Fruit fly (Drosophila melanogaster): ENCODE results near the gene mAcon1.

mAcon1 gene

DNA sequence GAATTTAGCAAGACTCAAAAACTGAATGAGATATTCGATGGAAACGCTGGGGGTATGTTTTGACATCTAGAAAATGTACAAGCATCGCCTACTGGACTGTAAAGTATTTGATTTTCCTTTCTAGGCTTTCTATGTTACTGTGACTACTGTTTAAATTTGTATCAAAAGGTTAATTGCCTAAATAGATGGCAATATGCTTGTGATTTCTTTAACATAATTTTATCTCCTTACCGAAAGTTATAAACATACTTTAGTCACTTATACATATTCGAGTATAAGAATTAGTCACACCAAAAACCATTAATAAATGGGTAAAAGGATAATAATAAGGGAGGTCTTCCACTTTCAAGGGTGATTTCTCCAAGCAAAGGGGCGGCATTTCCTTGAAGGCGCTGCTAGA, 34.3 kb downstream of the mAcon1 start, which contains the start of gene CG31988:
Gene CG31988, minus strand, starts transcription at position 101 of the 400 bp plus-strand sequence.
- TF ChIP-seq ovo (GFP tag; optimal IDR thresholded peaks at IDR 0.05) (no peak), pad (GFP tag; optimal IDR thresholded peaks at IDR 0.05) (no peak), bab1 (GFP tag; optimal IDR thresholded peaks at IDR 0.05) (no peak), tj (GFP tag; optimal IDR thresholded peaks at IDR 0.05) (no peak), CG1620 (GFP tag; optimal IDR thresholded peaks at IDR 0.05) (no peak), CG7101 (tag; optimal IDR thresholded peaks at IDR 0.05) (no peak), CG33017 (tag; optimal IDR thresholded peaks at IDR 0.05) (no peak), CG11617 (GFP tag; optimal IDR thresholded peaks at IDR 0.05) (no peak), cic (GFP tag; optimal IDR thresholded peaks at IDR 0.05) (no peak), Mnt (GFP tag; optimal IDR thresholded peaks at IDR 0.05) (no peak), CG14711 (tag; optimal IDR thresholded peaks at IDR 0.05) (no peak), Crg-1 (GFP tag; optimal IDR thresholded peaks at IDR 0.05) (no peak), kay (GFP tag; ENCODE audit: borderline replicate concordance) (no peak), CG12768 (GFP tag; optimal IDR thresholded peaks at IDR 0.05) (no peak), CG5204 (GFP tag; optimal IDR thresholded peaks at IDR 0.05) (no peak), toe (GFP tag; optimal IDR thresholded peaks at IDR 0.05) (no peak), cnc (optimal IDR thresholded peaks at IDR 0.05) (no peak), Clk (GFP tag; optimal IDR thresholded peaks at IDR 0.05) (no peak), Hr96 (GFP tag; optimal IDR thresholded peaks at IDR 0.05) (no peak), CG7045 (GFP tag; optimal IDR thresholded peaks at IDR 0.05) (no peak)

DNA sequence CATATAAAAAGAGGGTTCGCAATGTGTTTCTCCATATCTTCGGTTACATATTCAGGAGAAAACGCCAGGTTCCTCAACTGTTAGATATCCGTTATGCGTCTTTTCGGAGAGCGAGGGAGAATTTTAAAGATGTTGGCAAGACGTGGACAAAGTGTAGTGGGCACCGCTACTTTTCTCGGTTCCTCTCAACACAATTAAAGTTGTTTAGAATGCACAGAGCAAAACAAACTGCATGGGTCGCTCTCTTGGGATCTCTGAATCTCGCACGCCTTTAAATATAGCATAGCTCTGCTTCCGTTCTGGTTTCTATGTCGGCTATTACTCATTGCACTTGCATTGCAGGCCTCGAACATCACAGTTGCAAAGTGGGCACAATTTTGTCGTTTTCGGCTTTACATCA, 37.8 kb downstream of the mAcon1 start, which contains the start of gene clumsy:
Gene clumsy, plus strand, starts transcription at position 301 of the 400 bp plus-strand sequence.
- TF ChIP-seq CG7045 (GFP tag; optimal IDR thresholded peaks at IDR 0.05) (no peak), CG33017 (tag; optimal IDR thresholded peaks at IDR 0.05) (no peak), ovo (GFP tag; optimal IDR thresholded peaks at IDR 0.05) (no peak), pad (GFP tag; optimal IDR thresholded peaks at IDR 0.05) (peak; percentile 19), CG5204 (GFP tag; optimal IDR thresholded peaks at IDR 0.05) (no peak), CG7101 (tag; optimal IDR thresholded peaks at IDR 0.05) (no peak), CG12768 (GFP tag; optimal IDR thresholded peaks at IDR 0.05) (no peak), Clk (GFP tag; optimal IDR thresholded peaks at IDR 0.05) (no peak), cic (GFP tag; optimal IDR thresholded peaks at IDR 0.05) (no peak)

- TF ChIP-seq CG1620 (GFP tag; optimal IDR thresholded peaks at IDR 0.05): peak; percentile 57
- peak; percentile 25 for TF ChIP-seq CG14711 (tag; optimal IDR thresholded peaks at IDR 0.05)
- TF ChIP-seq bab1 (GFP tag; optimal IDR thresholded peaks at IDR 0.05): peak; percentile 57
- no peak for TF ChIP-seq CG7045 (GFP tag; optimal IDR thresholded peaks at IDR 0.05)
- TF ChIP-seq Crg-1 (GFP tag; optimal IDR thresholded peaks at IDR 0.05): peak; percentile 37
- TF ChIP-seq kay (GFP tag; ENCODE audit: borderline replicate concordance): no peak
- TF ChIP-seq cnc (optimal IDR thresholded peaks at IDR 0.05): no peak
- peak; percentile 30 for TF ChIP-seq CG7101 (tag; optimal IDR thresholded peaks at IDR 0.05)
- no peak for TF ChIP-seq CG5204 (GFP tag; optimal IDR thresholded peaks at IDR 0.05)
- no peak for TF ChIP-seq toe (GFP tag; optimal IDR thresholded peaks at IDR 0.05)
- no peak for TF ChIP-seq CG12768 (GFP tag; optimal IDR thresholded peaks at IDR 0.05)
- peak; percentile 3 for TF ChIP-seq cic (GFP tag; optimal IDR thresholded peaks at IDR 0.05)
- TF ChIP-seq Mnt (GFP tag; optimal IDR thresholded peaks at IDR 0.05): peak; percentile 55
- no peak for TF ChIP-seq CG33017 (tag; optimal IDR thresholded peaks at IDR 0.05)
- TF ChIP-seq pad (GFP tag; optimal IDR thresholded peaks at IDR 0.05): peak; percentile 64
- TF ChIP-seq Clk (GFP tag; optimal IDR thresholded peaks at IDR 0.05): no peak
- peak; percentile 66 for TF ChIP-seq tj (GFP tag; optimal IDR thresholded peaks at IDR 0.05)
- peak; percentile 9 for TF ChIP-seq ovo (GFP tag; optimal IDR thresholded peaks at IDR 0.05)
- no peak for TF ChIP-seq CG11617 (GFP tag; optimal IDR thresholded peaks at IDR 0.05)
- peak; percentile 69 for TF ChIP-seq Hr96 (GFP tag; optimal IDR thresholded peaks at IDR 0.05)
Measured at dm6 chr2L:21214961-21215362, 46.6 kb downstream of the mAcon1 start.

DNA sequence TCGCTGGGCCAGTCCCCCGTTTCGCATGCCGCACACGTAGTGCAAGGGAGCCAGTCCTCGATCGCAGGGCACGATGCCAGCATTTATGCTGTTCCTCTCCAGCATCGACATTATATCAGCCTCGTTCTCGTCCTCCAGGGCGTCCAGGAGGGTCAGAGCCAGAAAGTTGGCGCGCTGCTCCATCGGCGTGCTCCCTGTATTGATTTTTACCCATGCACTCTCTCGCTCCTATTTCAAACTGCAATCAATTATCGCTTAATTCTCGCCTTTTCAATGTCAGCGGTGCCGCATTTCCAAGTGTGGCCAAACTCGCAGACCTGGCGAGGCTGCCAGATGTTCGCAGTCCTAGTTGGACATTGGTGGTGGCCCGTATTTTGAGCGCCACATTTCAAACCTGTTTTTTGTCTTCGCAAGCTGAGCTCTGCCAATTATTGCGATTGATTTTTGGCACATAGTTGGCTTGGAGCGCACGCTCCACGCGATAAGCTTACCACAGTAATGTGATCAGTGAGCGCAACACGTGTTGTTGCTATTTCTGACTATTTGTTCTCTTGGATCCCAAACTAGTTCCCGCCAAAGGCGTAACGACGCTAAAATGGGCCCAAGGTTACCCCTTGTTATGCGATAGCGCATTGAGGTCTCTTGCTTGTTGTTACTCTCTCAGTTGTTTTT, 50.0 kb downstream of the mAcon1 start, which contains the start of gene CG8679:
Gene CG8679, minus strand, starts transcription at position 305 of the 672 bp plus-strand sequence.
- TF ChIP-seq CG12768 (GFP tag; optimal IDR thresholded peaks at IDR 0.05) (peak; percentile 6), ovo (GFP tag; optimal IDR thresholded peaks at IDR 0.05) (no peak), cic (GFP tag; optimal IDR thresholded peaks at IDR 0.05) (peak; percentile 69), bab1 (GFP tag; optimal IDR thresholded peaks at IDR 0.05) (peak; percentile 27), Mnt (GFP tag; optimal IDR thresholded peaks at IDR 0.05) (peak; percentile 69), Crg-1 (GFP tag; optimal IDR thresholded peaks at IDR 0.05) (no peak)

dm6 chr2L:21218912-21219246, 50.5 kb downstream of the mAcon1 start:
- TF ChIP-seq cnc (optimal IDR thresholded peaks at IDR 0.05) (no peak), kay (GFP tag; ENCODE audit: borderline replicate concordance) (peak; percentile 22), CG7101 (tag; optimal IDR thresholded peaks at IDR 0.05) (no peak), tj (GFP tag; optimal IDR thresholded peaks at IDR 0.05) (peak; percentile 95), Mnt (GFP tag; optimal IDR thresholded peaks at IDR 0.05) (peak; percentile 34), CG7045 (GFP tag; optimal IDR thresholded peaks at IDR 0.05) (no peak), cic (GFP tag; optimal IDR thresholded peaks at IDR 0.05) (peak; percentile 15)

dm6 chr2L:21219640-21220085, 51.3 kb downstream of the mAcon1 start:
- TF ChIP-seq CG5204 (GFP tag; optimal IDR thresholded peaks at IDR 0.05) (no peak), CG11617 (GFP tag; optimal IDR thresholded peaks at IDR 0.05) (no peak), cnc (optimal IDR thresholded peaks at IDR 0.05) (no peak), CG7045 (GFP tag; optimal IDR thresholded peaks at IDR 0.05) (peak; percentile 9), bab1 (GFP tag; optimal IDR thresholded peaks at IDR 0.05) (peak; percentile 30), CG33017 (tag; optimal IDR thresholded peaks at IDR 0.05) (no peak), Clk (GFP tag; optimal IDR thresholded peaks at IDR 0.05) (no peak), toe (GFP tag; optimal IDR thresholded peaks at IDR 0.05) (no peak), Hr96 (GFP tag; optimal IDR thresholded peaks at IDR 0.05) (no peak), CG14711 (tag; optimal IDR thresholded peaks at IDR 0.05) (no peak), tj (GFP tag; optimal IDR thresholded peaks at IDR 0.05) (peak; percentile 55), CG1620 (GFP tag; optimal IDR thresholded peaks at IDR 0.05) (no peak), Crg-1 (GFP tag; optimal IDR thresholded peaks at IDR 0.05) (no peak), Mnt (GFP tag; optimal IDR thresholded peaks at IDR 0.05) (no peak), CG12768 (GFP tag; optimal IDR thresholded peaks at IDR 0.05) (peak; percentile 47), cic (GFP tag; optimal IDR thresholded peaks at IDR 0.05) (peak; percentile 20), pad (GFP tag; optimal IDR thresholded peaks at IDR 0.05) (no peak), ovo (GFP tag; optimal IDR thresholded peaks at IDR 0.05) (peak; percentile 25), CG7101 (tag; optimal IDR thresholded peaks at IDR 0.05) (no peak), kay (GFP tag; ENCODE audit: borderline replicate concordance) (peak; percentile 30)
